Fruit fly (Drosophila melanogaster) whole organism, embryonic: Measurements from ENCODE around the gene CG15767.

Experiments used
- Asciz ChIP-seq: fragments of 200-800 bp; sonication (Bioruptor generic); optimal IDR thresholded peaks from 2 replicates; lab custom pipeline; 2017; ENCODE audit warnings: missing biosample characterization, mild to moderate bottlenecking, missing genetic modification characterization, missing genetic modification reagents
- Atf3 ChIP-seq: fragments of 200-800 bp; sonication (Bioruptor generic); optimal IDR thresholded peaks from 3 replicates; lab custom pipeline; 2016; ENCODE audit warnings: missing biosample characterization, missing genetic modification characterization
- B-H2 ChIP-seq: fragments of 200-800 bp; sonication (Bioruptor generic); optimal IDR thresholded peaks from 2 replicates; lab custom pipeline; 2018; ENCODE audit warnings: missing biosample characterization, mild to moderate bottlenecking, missing genetic modification characterization
- CG1024 ChIP-seq: fragments of 200-800 bp; sonication (Bioruptor generic); IDR thresholded peaks from 2 replicates; pipeline ENCODE4 v1.3.6; 2022; ENCODE audit warnings: missing biosample characterization, missing genetic modification characterization
- CG10274 ChIP-seq: fragments of 200-800 bp; sonication (Bioruptor generic); optimal IDR thresholded peaks from 3 replicates; lab custom pipeline; 2017; ENCODE audit warnings: missing biosample characterization, mild to moderate bottlenecking, missing genetic modification characterization
- CG10654 ChIP-seq: fragments of 200-800 bp; sonication (Bioruptor generic); optimal IDR thresholded peaks from 2 replicates; lab custom pipeline; 2016; ENCODE audit warnings: missing biosample characterization, missing genetic modification characterization
- CG13424 ChIP-seq: fragments of 200-800 bp; sonication (Bioruptor generic); optimal IDR thresholded peaks from 2 replicates; lab custom pipeline; 2019; ENCODE audit warnings: missing biosample characterization, mild to moderate bottlenecking, missing genetic modification characterization, moderate library complexity
- CG17359 ChIP-seq: fragments of 200-800 bp; sonication (Bioruptor generic); optimal IDR thresholded peaks from 3 replicates; lab custom pipeline; 2018; ENCODE audit warnings: missing biosample characterization, mild to moderate bottlenecking, missing genetic modification characterization, moderate library complexity
- CG17385 ChIP-seq: fragments of 200-800 bp; sonication (Bioruptor generic); optimal IDR thresholded peaks from 3 replicates; lab custom pipeline; 2018; ENCODE audit warnings: missing biosample characterization, mild to moderate bottlenecking, missing genetic modification characterization
- CG17829 ChIP-seq: fragments of 200-800 bp; optimal IDR thresholded peaks from 2 replicates; lab custom pipeline; 2019; ENCODE audit warnings: missing biosample characterization, mild to moderate bottlenecking, missing genetic modification characterization, moderate library complexity
- CG1832 ChIP-seq: fragments of 200-800 bp; sonication (Bioruptor generic); optimal IDR thresholded peaks from 2 replicates; lab custom pipeline; 2017; ENCODE audit warnings: missing biosample characterization, mild to moderate bottlenecking, missing genetic modification characterization, inconsistent platforms
- CG2202 ChIP-seq: fragments of 200-800 bp; sonication (Bioruptor generic); optimal IDR thresholded peaks from 2 replicates; lab custom pipeline; 2018; ENCODE audit warnings: missing biosample characterization, mild to moderate bottlenecking, missing genetic modification characterization
- CG31388 ChIP-seq: fragments of 200-800 bp; sonication (Bioruptor generic); optimal IDR thresholded peaks from 2 replicates; lab custom pipeline; 2016; ENCODE audit warnings: missing biosample characterization, missing genetic modification characterization
- CG34376 ChIP-seq: fragments of 200-800 bp; sonication (Bioruptor generic); optimal IDR thresholded peaks from 2 replicates; lab custom pipeline; 2018; ENCODE audit warnings: missing biosample characterization, mild to moderate bottlenecking, missing genetic modification characterization
- CG3726 ChIP-seq: fragments of 200-800 bp; sonication (Bioruptor generic); IDR thresholded peaks from 3 replicates; pipeline ENCODE4, ENCODE4 v1.3.6; 2022; ENCODE audit warnings: missing biosample characterization, missing genetic modification characterization
- CG4360 ChIP-seq: fragments of 200-800 bp; sonication (Bioruptor generic); IDR thresholded peaks from 2 replicates; pipeline ENCODE4 v1.3.6; 2022; ENCODE audit warnings: missing biosample characterization, missing genetic modification characterization
- CG4854 ChIP-seq: fragments of 200-800 bp; sonication (Bioruptor generic); optimal IDR thresholded peaks from 2 replicates; lab custom pipeline; 2016; ENCODE audit warnings: missing biosample characterization, missing genetic modification characterization, inconsistent platforms
- CG7963 ChIP-seq: fragments of 200-800 bp; sonication (Bioruptor generic); IDR thresholded peaks from 3 replicates; pipeline ENCODE4 v1.3.6; 2022; ENCODE audit warnings: missing biosample characterization, missing genetic modification characterization; ENCODE audit not compliant: partially characterized antibody
- CG8290 ChIP-seq, 3 experiments: fragments of 200-800 bp; sonication (Bioruptor generic); optimal IDR thresholded peaks; 2 replicates each; lab custom pipeline; 2016 to 2019; ENCODE audit warnings: missing biosample characterization in 3 of 3, missing genetic modification characterization in 3 of 3, mild to moderate bottlenecking in 2 of 3, moderate library complexity in 1 of 3
- CG8924 ChIP-seq: fragments of 200-800 bp; optimal IDR thresholded peaks from 3 replicates; lab custom pipeline; 2019; ENCODE audit warnings: missing biosample characterization, mild to moderate bottlenecking, missing genetic modification characterization, moderate library complexity
- Dek ChIP-seq: fragments of 200-800 bp; sonication (Bioruptor generic); optimal IDR thresholded peaks from 3 replicates; lab custom pipeline; 2019; ENCODE audit warnings: missing biosample characterization, mild to moderate bottlenecking, missing genetic modification characterization, moderate library complexity
- Elba2 ChIP-seq: fragments of 200-800 bp; sonication (Bioruptor generic); optimal IDR thresholded peaks from 3 replicates; lab custom pipeline; 2016; ENCODE audit warnings: missing biosample characterization, missing genetic modification characterization
- Ets65A ChIP-seq: fragments of 200-800 bp; sonication (Bioruptor generic); peaks from one replicate; lab custom pipeline; 2016; ENCODE audit warnings: missing biosample characterization, missing genetic modification characterization
- GATAe ChIP-seq: fragments of 200-800 bp; sonication (Bioruptor generic); conservative IDR thresholded peaks from 2 replicates; pipeline ENCODE4 v1.3.6; 2022; ENCODE audit warnings: missing biosample characterization, missing genetic modification characterization
- H2.0 ChIP-seq: fragments of 200-800 bp; sonication (Bioruptor generic); IDR thresholded peaks from 2 replicates; pipeline ENCODE4 v1.3.6; 2022; ENCODE audit warnings: missing biosample characterization, missing genetic modification characterization
- HLH4C ChIP-seq: fragments of 200-800 bp; sonication (Bioruptor generic); IDR thresholded peaks from 3 replicates; pipeline ENCODE4 v1.3.6; 2022; ENCODE audit warnings: missing biosample characterization, missing genetic modification characterization; ENCODE audit not compliant: partially characterized antibody
- Jarid2 ChIP-seq: fragments of 200-800 bp; sonication (Bioruptor generic); optimal IDR thresholded peaks from 3 replicates; lab custom pipeline; 2017; ENCODE audit warnings: mild to moderate bottlenecking, missing biosample characterization, missing genetic modification reagents, missing genetic modification characterization
- Lpt ChIP-seq: fragments of >200 bp; optimal IDR thresholded peaks from 2 replicates; lab custom pipeline; 2018; ENCODE audit warnings: missing biosample characterization, missing genetic modification characterization
- MESR4 ChIP-seq: fragments of 200-800 bp; sonication (Bioruptor generic); optimal IDR thresholded peaks from 2 replicates; lab custom pipeline; 2018; ENCODE audit warnings: missing biosample characterization, mild to moderate bottlenecking, missing genetic modification characterization, moderate library complexity
- NK7.1 ChIP-seq: fragments of 200-800 bp; sonication (Bioruptor generic); optimal IDR thresholded peaks from 3 replicates; lab custom pipeline; 2016; ENCODE audit warnings: missing biosample characterization, missing genetic modification characterization
- Nf-YB ChIP-seq: fragments of 200-800 bp; sonication (Bioruptor generic); optimal IDR thresholded peaks from 3 replicates; lab custom pipeline; 2019; ENCODE audit warnings: missing biosample characterization, mild to moderate bottlenecking, missing genetic modification characterization, moderate library complexity
- Sox102F ChIP-seq: fragments of 200-800 bp; sonication (Bioruptor generic); optimal IDR thresholded peaks from 2 replicates; lab custom pipeline; 2018; ENCODE audit warnings: missing biosample characterization, mild to moderate bottlenecking, missing genetic modification characterization, moderate library complexity
- Vsx1 ChIP-seq: fragments of 200-800 bp; sonication (Bioruptor generic); optimal IDR thresholded peaks from 2 replicates; lab custom pipeline; 2017; ENCODE audit warnings: missing biosample characterization, mild to moderate bottlenecking, missing genetic modification characterization, missing genetic modification reagents
- ac ChIP-seq: fragments of 200-800 bp; sonication (Bioruptor generic); optimal IDR thresholded peaks from 3 replicates; lab custom pipeline; 2017; ENCODE audit warnings: missing biosample characterization, mild to moderate bottlenecking, missing genetic modification characterization
- aop ChIP-seq: fragments of 200-800 bp; sonication (Bioruptor generic); IDR thresholded peaks from 2 replicates; pipeline ENCODE4 v1.3.6; 2022; ENCODE audit warnings: missing biosample characterization, missing genetic modification characterization
- ase ChIP-seq: fragments of 200-800 bp; sonication (Bioruptor generic); IDR thresholded peaks from 3 replicates; pipeline ENCODE4 v1.3.6; 2022; ENCODE audit warnings: missing biosample characterization, missing genetic modification characterization
- chinmo ChIP-seq: fragments of 200-800 bp; sonication (Bioruptor generic); IDR thresholded peaks from 4 replicates; pipeline ENCODE4 v1.3.6; 2022; ENCODE audit warnings: missing biosample characterization, missing genetic modification characterization; ENCODE audit not compliant: partially characterized antibody
- crp ChIP-seq, 2 experiments: fragments of 200-800 bp; sonication (Bioruptor generic); optimal IDR thresholded peaks; 2 replicates in 1 of 2; 3 replicates in 1 of 2; lab custom pipeline; 2017; ENCODE audit warnings: missing biosample characterization in 2 of 2, missing genetic modification characterization in 2 of 2, mild to moderate bottlenecking in 1 of 2, moderate library complexity in 1 of 2
- dysf ChIP-seq: fragments of 200-800 bp; sonication (Bioruptor generic); IDR thresholded peaks from 3 replicates; pipeline ENCODE4 v1.3.6; 2022; ENCODE audit warnings: missing biosample characterization, missing genetic modification characterization
- fd102C ChIP-seq: fragments of 200-800 bp; sonication (Bioruptor generic); optimal IDR thresholded peaks from 2 replicates; lab custom pipeline; 2018; ENCODE audit warnings: missing biosample characterization, mild to moderate bottlenecking, missing genetic modification characterization, moderate library complexity
- gem ChIP-seq: fragments of 200-800 bp; sonication (Bioruptor generic); optimal IDR thresholded peaks from 2 replicates; lab custom pipeline; 2019; ENCODE audit warnings: missing biosample characterization, mild to moderate bottlenecking, missing genetic modification characterization, moderate library complexity
- nau ChIP-seq: fragments of 200-800 bp; sonication (Bioruptor generic); optimal IDR thresholded peaks from 3 replicates; lab custom pipeline; 2017; ENCODE audit warnings: missing biosample characterization, mild to moderate bottlenecking, missing genetic modification characterization, missing genetic modification reagents
- odd ChIP-seq: fragments of 200-800 bp; sonication (Bioruptor generic); optimal IDR thresholded peaks from 2 replicates; lab custom pipeline; 2017; ENCODE audit warnings: missing biosample characterization, mild to moderate bottlenecking, missing genetic modification characterization
- pum ChIP-seq: fragments of 200-800 bp; sonication (Bioruptor generic); optimal IDR thresholded peaks from 2 replicates; lab custom pipeline; 2016; ENCODE audit warnings: missing biosample characterization, missing genetic modification characterization
- sens ChIP-seq: fragments of 200-800 bp; sonication (Bioruptor generic); peaks from one replicate; lab custom pipeline; 2016; ENCODE audit warnings: missing biosample characterization, missing genetic modification characterization
- z ChIP-seq: fragments of 200-800 bp; sonication (Bioruptor generic); IDR thresholded peaks from 3 replicates; pipeline ENCODE4 v1.3.6; 2022; ENCODE audit warnings: missing biosample characterization, missing genetic modification characterization

The CG15767 gene

DNA sequence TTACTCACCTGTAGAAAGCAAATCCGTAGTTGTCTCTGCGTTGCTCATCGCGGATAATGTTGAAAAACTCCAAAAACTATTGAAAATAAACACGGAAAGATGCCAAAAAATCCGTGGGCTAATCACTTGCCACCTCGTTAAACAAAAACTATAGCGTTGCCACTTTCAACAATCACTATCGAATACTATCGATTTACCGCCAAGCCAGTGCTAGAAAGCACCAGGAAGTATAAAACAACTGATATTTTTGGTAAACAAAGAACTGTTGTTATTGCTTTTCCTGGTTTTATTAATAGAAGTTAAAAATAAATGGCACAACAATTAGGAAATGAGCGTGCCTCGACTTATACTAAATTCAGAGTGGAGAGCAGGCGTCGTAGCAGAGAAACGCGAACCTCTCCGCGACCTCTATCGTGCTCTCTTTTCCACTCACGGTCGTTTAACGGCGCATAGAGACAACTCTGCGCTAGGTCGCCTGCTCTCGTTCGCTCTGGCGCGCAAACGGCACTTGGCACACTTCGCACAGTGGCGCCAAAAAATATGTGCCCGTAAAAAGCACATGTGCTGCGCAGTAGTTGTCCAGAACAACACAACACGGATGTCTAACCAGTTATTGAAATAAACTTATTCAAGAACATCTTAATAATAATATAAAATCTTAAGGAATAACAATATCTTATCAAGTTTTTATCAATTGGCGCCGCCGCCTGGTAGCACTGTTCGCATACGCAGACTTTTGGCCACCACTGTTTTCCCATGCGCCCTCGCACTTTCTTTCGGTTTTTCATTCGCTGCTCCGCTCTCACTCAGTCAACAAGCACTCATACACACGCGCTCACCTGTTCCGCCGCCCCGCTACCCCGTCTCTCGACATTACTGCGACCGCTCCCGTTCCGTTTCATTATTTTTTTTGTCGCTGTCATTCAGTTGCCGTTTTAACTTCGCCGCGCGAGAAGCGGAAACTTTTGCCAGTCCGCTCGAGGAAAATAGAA is 34.2 kb upstream of the CG15767 start, which contains the start of the genes lin-52 and CG15771 (continued):
- TF ChIP-seq CG1832 (peak; percentile 85), NK7.1 (GFP tag; lab: Kevin White, UChicago) (no peak), Atf3 (GFP tag; lab: Kevin White, UChicago) (peak; percentile 65), gem (tag; lab: Kevin White, UChicago) (peak; percentile 96), CG31388 (GFP tag; lab: Kevin White, UChicago) (peak; percentile 60), Elba2 (GFP tag; lab: Kevin White, UChicago) (no peak), Asciz (GFP tag; lab: Kevin White, UChicago) (peak; percentile 91), ac (GFP tag; lab: Kevin White, UChicago) (peak; percentile 81), z (peak; percentile 76), CG10654 (GFP tag; lab: Kevin White, UChicago) (peak; percentile 80), CG2202 (tag; lab: Kevin White, UChicago) (peak; percentile 90), chinmo (GFP tag; lab: Robert Waterston, UW) (peak; percentile 88; the same call in 2 of the 4 replicates), H2.0 (GFP tag; lab: Robert Waterston, UW) (peak; percentile 87), Nf-YB (GFP tag; lab: Kevin White, UChicago) (peak; percentile 83), Sox102F (GFP tag; lab: Kevin White, UChicago) (peak; percentile 89), sens (GFP tag; lab: Kevin White, UChicago) (peak; percentile 97), pum (GFP tag; lab: Kevin White, UChicago) (peak; percentile 72), B-H2 (GFP tag; lab: Kevin White, UChicago) (peak; percentile 93), CG4360 (peak; percentile 61; the same call in 1 of the 2 replicates), CG8924 (tag; lab: Kevin White, UChicago) (peak; percentile 96), CG34376 (GFP tag; lab: Kevin White, UChicago) (peak; percentile 98), CG4854 (GFP tag; lab: Kevin White, UChicago) (peak; percentile 70), dysf (peak; percentile 97), Ets65A (GFP tag; lab: Kevin White, UChicago) (peak; percentile 97), CG17829 (tag; lab: Kevin White, UChicago) (peak; percentile 96), CG13424 (tag; lab: Kevin White, UChicago) (peak; percentile 96), CG8290 (GFP tag; optimal IDR thresholded peaks at IDR 0.05; lab: Kevin White, UChicago) (peak; percentile 82), CG8290 (tag; optimal IDR thresholded peaks at IDR 0.05; lab: Kevin White, UChicago) (peak; percentile 64 to 69), nau (GFP tag; lab: Kevin White, UChicago) (peak; percentile 95), MESR4 (GFP tag; lab: Kevin White, UChicago) (peak; percentile 31), Lpt (GFP tag; lab: Kevin White, UChicago) (no peak), CG3726 (GFP tag; lab: Robert Waterston, UW) (peak; percentile 89), Jarid2 (GFP tag; lab: Kevin White, UChicago) (peak; percentile 58), CG17359 (peak; percentile 93), HLH4C (GFP tag; lab: Robert Waterston, UW) (0 out of 3 replicates have a peak, but pooled peaks have one; percentile 24), CG7963 (GFP tag; lab: Robert Waterston, UW) (peak; percentile 7; the same call in 1 of the 3 replicates), aop (GFP tag; lab: Robert Waterston, UW) (peak; percentile 29), fd102C (GFP tag; lab: Kevin White, UChicago) (peak; percentile 54), crp (GFP tag; optimal IDR thresholded peaks at IDR 0.05; lab: Kevin White, UChicago) (peak in 1 of 2 experiments; percentile 61), Vsx1 (GFP tag; lab: Kevin White, UChicago) (peak; percentile 89), ase (peak; percentile 92), CG17385 (GFP tag; lab: Kevin White, UChicago) (peak; percentile 93), CG1024 (GFP tag; lab: Robert Waterston, UW) (peak; percentile 78), CG10274 (GFP tag; lab: Kevin White, UChicago) (peak; percentile 84), odd (GFP tag; lab: Kevin White, UChicago) (peak; percentile 96), GATAe (GFP tag; lab: Robert Waterston, UW) (peak; percentile 86), Dek (tag; lab: Kevin White, UChicago) (peak; percentile 91)
